Fruit fly (Drosophila melanogaster): ENCODE results near the gene Myo61F.
A peak's percentile ranks its signal among the peaks of the same experiment; 100 is the strongest.

The Myo61F gene

dm6 chr3L:1319097-1319725 is 931 bp downstream of the Myo61F start (continued):
- TF ChIP-seq fd3F (GFP tag; optimal IDR thresholded peaks at IDR 0.05) = no peak
- TF ChIP-seq jumu (GFP tag; optimal IDR thresholded peaks at IDR 0.05) = peak; percentile 68
- peak; percentile 66 for TF ChIP-seq grau (tag; optimal IDR thresholded peaks at IDR 0.05)
- no peak for TF ChIP-seq lov (optimal IDR thresholded peaks at IDR 0.05)
- 0 out of 3 replicates have a peak, but pooled peaks have one; percentile 65 for TF ChIP-seq lov (GFP tag; IDR thresholded peaks at IDR 0.05)
- peak; percentile 70 for TF ChIP-seq CG10209 (GFP tag; optimal IDR thresholded peaks at IDR 0.05)
- no peak for TF ChIP-seq hkb (optimal IDR thresholded peaks at IDR 0.05)
- TF ChIP-seq hkb (GFP tag; IDR thresholded peaks at IDR 0.05) = peak; percentile 90
- peak; percentile 81 for TF ChIP-seq CG1529 (GFP tag; optimal IDR thresholded peaks at IDR 0.05)
- peak; percentile 30; the same call in 1 of the 2 replicates for TF ChIP-seq CG43689 (GFP tag; IDR thresholded peaks at IDR 0.05)
- 0 out of 2 replicates have a peak, but pooled peaks have one; percentile 39 for TF ChIP-seq CG7372 (GFP tag; IDR thresholded peaks at IDR 0.05)
- TF ChIP-seq CG7839 (tag; optimal IDR thresholded peaks at IDR 0.05) = peak; percentile 79
- TF ChIP-seq CG13296 (GFP tag; optimal IDR thresholded peaks at IDR 0.05) = peak; percentile 26
- peak; percentile 81 for TF ChIP-seq CG13424 (tag; optimal IDR thresholded peaks at IDR 0.05)
- TF ChIP-seq CG7357 (GFP tag; IDR thresholded peaks at IDR 0.05) = peak; percentile 62; the same call in 1 of the 3 replicates
- peak; percentile 72 for TF ChIP-seq nerfin-1 (tag; optimal IDR thresholded peaks at IDR 0.05)
- no peak for TF ChIP-seq pan (optimal IDR thresholded peaks at IDR 0.05)
- TF ChIP-seq pan (GFP tag; optimal IDR thresholded peaks at IDR 0.05 in 1 of 2, IDR thresholded peaks at IDR 0.05 in 1 of 2) = peak in 1 of 2 experiments; percentile 82
- TF ChIP-seq usp (GFP tag; optimal IDR thresholded peaks at IDR 0.05) = no peak
- no peak for TF ChIP-seq Dll (GFP tag; IDR thresholded peaks at IDR 0.05; ENCODE audit: partially characterized antibody)
- TF ChIP-seq CG5245 (GFP tag; optimal IDR thresholded peaks at IDR 0.05) = peak; percentile 82
- TF ChIP-seq Dad (GFP tag; optimal IDR thresholded peaks at IDR 0.05) = peak; percentile 45
- TF ChIP-seq gce (GFP tag; IDR thresholded peaks at IDR 0.05) = peak; percentile 86
- TF ChIP-seq CG32767 (GFP tag; IDR thresholded peaks at IDR 0.05) = peak; percentile 63; the same call in 1 of the 2 replicates
- peak; percentile 47 for TF ChIP-seq shn (GFP tag; optimal IDR thresholded peaks at IDR 0.05)
- peak; percentile 82 for TF ChIP-seq Awh (GFP tag; IDR thresholded peaks at IDR 0.05)
- TF ChIP-seq NFAT (GFP tag; IDR thresholded peaks at IDR 0.05) = no peak
- no peak for TF ChIP-seq CG14860 (GFP tag; IDR thresholded peaks at IDR 0.05; ENCODE audit: partially characterized antibody)
- no peak for TF ChIP-seq zen2 (GFP tag; IDR thresholded peaks at IDR 0.05; ENCODE audit: partially characterized antibody)
- no peak for TF ChIP-seq stwl (tag; optimal IDR thresholded peaks at IDR 0.05)
- TF ChIP-seq Spps (tag; optimal IDR thresholded peaks at IDR 0.05) = peak; percentile 57
- no peak for TF ChIP-seq CG15011 (GFP tag; optimal IDR thresholded peaks at IDR 0.05)
- TF ChIP-seq MBD-R2 (GFP tag; IDR thresholded peaks at IDR 0.05) = no peak
- peak; percentile 19 for TF ChIP-seq CG15514 (GFP tag; optimal IDR thresholded peaks at IDR 0.05)
- 0 out of 3 replicates have a peak, but pooled peaks have one; percentile 48 for TF ChIP-seq jigr1 (GFP tag; IDR thresholded peaks at IDR 0.05)
- no peak for TF ChIP-seq Bgb (GFP tag; IDR thresholded peaks at IDR 0.05; ENCODE audit: partially characterized antibody)
- 0 out of 3 replicates have a peak, but pooled peaks have one; percentile 42 for TF ChIP-seq sr (GFP tag; IDR thresholded peaks at IDR 0.05)
- peak; percentile 90 for TF ChIP-seq zfh1 (GFP tag; IDR thresholded peaks at IDR 0.05)
- peak; percentile 25 for TF ChIP-seq CG13123 (GFP tag; optimal IDR thresholded peaks at IDR 0.05)
- no peak for TF ChIP-seq h (optimal IDR thresholded peaks at IDR 0.05)
- TF ChIP-seq lmd (GFP tag; IDR thresholded peaks at IDR 0.05) = peak; percentile 74; the same call in 1 of the 2 replicates
- no peak for TF ChIP-seq CG11085 (GFP tag; IDR thresholded peaks at IDR 0.05)
- TF ChIP-seq BtbVII (GFP tag; optimal IDR thresholded peaks at IDR 0.05) = no peak
- TF ChIP-seq CG1024 (GFP tag; IDR thresholded peaks at IDR 0.05) = peak; percentile 78
- peak; percentile 83 for TF ChIP-seq Optix (GFP tag; IDR thresholded peaks at IDR 0.05)
- TF ChIP-seq Lhr (GFP tag; optimal IDR thresholded peaks at IDR 0.05) = peak; percentile 48
- TF ChIP-seq gt (GFP tag; IDR thresholded peaks at IDR 0.05) = peak; percentile 38; the same call in 1 of the 2 replicates
- TF ChIP-seq croc (GFP tag; conservative IDR thresholded peaks at IDR 0.05) = peak; percentile 79
- peak; percentile 83 for TF ChIP-seq Ssrp (tag; optimal IDR thresholded peaks at IDR 0.05)
- TF ChIP-seq CG11696 (GFP tag; IDR thresholded peaks at IDR 0.05) = no peak
- peak; percentile 27 for TF ChIP-seq CTCF (GFP tag; optimal IDR thresholded peaks at IDR 0.05)
- no peak for TF ChIP-seq D19B (GFP tag; optimal IDR thresholded peaks at IDR 0.05)

All from whole organism, embryonic.